Fruit fly (Drosophila melanogaster) whole organism, adult: ENCODE measurements around the gene CG1105.

Experiments
- CG11617 ChIP-seq: fragments of 200-800 bp; sonication (Bioruptor generic); optimal IDR thresholded peaks from 2 replicates; lab custom pipeline; 2017; ENCODE audit warnings: mild to moderate bottlenecking, missing biosample characterization, missing genetic modification reagents, missing genetic modification characterization
- CG12768 ChIP-seq: fragments of 200-800 bp; sonication (Bioruptor generic); optimal IDR thresholded peaks from 2 replicates; lab custom pipeline; 2017; ENCODE audit warnings: missing biosample characterization, missing genetic modification characterization, mild to moderate bottlenecking, moderate library complexity, missing genetic modification reagents
- CG14711 ChIP-seq: fragments of 200-800 bp; sonication (Bioruptor generic); optimal IDR thresholded peaks from 2 replicates; lab custom pipeline; 2018; ENCODE audit warnings: missing biosample characterization, mild to moderate bottlenecking, missing genetic modification characterization, moderate library complexity
- CG1620 ChIP-seq: fragments of 200-800 bp; sonication (Bioruptor generic); optimal IDR thresholded peaks from 2 replicates; lab custom pipeline; 2016; ENCODE audit warnings: missing biosample characterization, missing genetic modification characterization
- CG33017 ChIP-seq: fragments of 200-800 bp; sonication (Bioruptor generic); optimal IDR thresholded peaks from 2 replicates; lab custom pipeline; 2018; ENCODE audit warnings: missing biosample characterization, mild to moderate bottlenecking, missing genetic modification characterization, moderate library complexity
- CG5204 ChIP-seq: fragments of 200-800 bp; sonication (Bioruptor generic); optimal IDR thresholded peaks from 2 replicates; lab custom pipeline; 2016; ENCODE audit warnings: missing biosample characterization, missing genetic modification characterization
- CG7045 ChIP-seq: fragments of 200-800 bp; sonication (Bioruptor generic); optimal IDR thresholded peaks from 2 replicates; lab custom pipeline; 2017; ENCODE audit warnings: missing biosample characterization, mild to moderate bottlenecking, missing genetic modification characterization
- CG7101 ChIP-seq: fragments of 200-800 bp; sonication (Bioruptor generic); optimal IDR thresholded peaks from 2 replicates; lab custom pipeline; 2018; ENCODE audit warnings: missing biosample characterization, mild to moderate bottlenecking, missing genetic modification characterization, moderate library complexity
- Clk ChIP-seq: fragments of 200-800 bp; sonication (Bioruptor generic); optimal IDR thresholded peaks from 2 replicates; lab custom pipeline; 2017; ENCODE audit warnings: missing biosample characterization, missing genetic modification characterization
- Crg-1 ChIP-seq: fragments of 200-800 bp; sonication (Bioruptor generic); optimal IDR thresholded peaks from 2 replicates; lab custom pipeline; 2016; ENCODE audit warnings: missing biosample characterization, missing genetic modification characterization
- Hr96 ChIP-seq: fragments of 200-800 bp; sonication (Bioruptor generic); optimal IDR thresholded peaks from 2 replicates; lab custom pipeline; 2016; ENCODE audit warnings: missing biosample characterization, missing genetic modification characterization
- Mnt ChIP-seq: fragments of 200-800 bp; sonication (Bioruptor generic); optimal IDR thresholded peaks from 2 replicates; lab custom pipeline; 2016; ENCODE audit warnings: missing biosample characterization, mild to moderate bottlenecking, missing genetic modification characterization
- bab1 ChIP-seq: fragments of 200-800 bp; sonication (Bioruptor generic); optimal IDR thresholded peaks from 3 replicates; lab custom pipeline; 2019; ENCODE audit warnings: missing biosample characterization, mild to moderate bottlenecking, missing genetic modification characterization, moderate library complexity
- cic ChIP-seq: fragments of 200-800 bp; sonication (Bioruptor generic); optimal IDR thresholded peaks from 2 replicates; lab custom pipeline; 2017; ENCODE audit warnings: missing biosample characterization, mild to moderate bottlenecking, missing genetic modification characterization, moderate library complexity
- cnc ChIP-seq, 2 experiments: fragments of >200 bp; optimal IDR thresholded peaks; 2 replicates each; lab custom pipeline; 2017
- kay ChIP-seq: fragments of 200-800 bp; sonication (Bioruptor generic); peaks from one replicate; lab custom pipeline; 2016; ENCODE audit warnings: missing biosample characterization, missing genetic modification characterization, borderline replicate concordance
- ovo ChIP-seq: fragments of 200-800 bp; sonication (Bioruptor generic); optimal IDR thresholded peaks from 2 replicates; lab custom pipeline; 2016; ENCODE audit warnings: missing biosample characterization, missing genetic modification characterization
- pad ChIP-seq: fragments of 200-800 bp; sonication (Bioruptor generic); optimal IDR thresholded peaks from 3 replicates; lab custom pipeline; 2017; ENCODE audit warnings: missing biosample characterization, missing genetic modification characterization, mild to moderate bottlenecking, moderate library complexity, missing genetic modification reagents
- tj ChIP-seq: fragments of 200-800 bp; sonication (Bioruptor generic); optimal IDR thresholded peaks from 3 replicates; lab custom pipeline; 2017; ENCODE audit warnings: missing biosample characterization, mild to moderate bottlenecking, missing genetic modification characterization, moderate library complexity
- toe ChIP-seq: fragments of 200-800 bp; sonication (Bioruptor generic); optimal IDR thresholded peaks from 2 replicates; lab custom pipeline; 2016; ENCODE audit warnings: missing biosample characterization, missing genetic modification characterization

Gene CG1105

DNA sequence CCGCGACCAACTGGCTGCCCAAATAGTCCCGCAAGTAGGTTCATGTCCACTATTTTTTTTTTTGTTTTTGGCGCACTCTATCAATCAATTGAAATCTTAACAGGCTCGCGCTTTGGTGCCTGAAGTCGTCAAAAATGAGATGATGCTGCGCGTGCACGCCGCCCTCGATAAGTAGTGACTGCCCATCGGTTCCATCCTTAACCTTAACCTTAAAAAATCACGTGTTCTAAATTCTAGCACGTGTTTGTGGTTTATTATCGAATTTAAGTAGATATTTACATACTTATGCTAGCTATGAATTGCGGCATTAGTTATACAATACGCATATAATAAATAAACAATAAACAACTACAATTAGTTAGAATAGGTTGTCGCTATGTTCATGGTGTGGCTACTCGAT, 27.4 kb upstream of the CG1105 start:
- TF ChIP-seq CG12768 = no peak
- no peak for TF ChIP-seq Clk
- TF ChIP-seq tj = no peak
- no peak for TF ChIP-seq cnc (optimal IDR thresholded peaks at IDR 0.05; lab: Kevin White, UChicago)

dm6 chr3R:7093592-7093991, 26.7 kb upstream of the CG1105 start:
- no peak for TF ChIP-seq CG5204
- no peak for TF ChIP-seq Clk
- no peak for TF ChIP-seq bab1
- TF ChIP-seq Mnt (GFP tag; lab: Kevin White, UChicago) = no peak
- TF ChIP-seq kay (GFP tag; lab: Kevin White, UChicago) = no peak
- peak; percentile 30 for TF ChIP-seq CG11617 (GFP tag; lab: Kevin White, UChicago)
- no peak for TF ChIP-seq cnc (optimal IDR thresholded peaks at IDR 0.05; lab: Kevin White, UChicago)
- peak; percentile 32 for TF ChIP-seq CG7101
- TF ChIP-seq Hr96 (GFP tag; lab: Kevin White, UChicago) = no peak
- no peak for TF ChIP-seq toe (GFP tag; lab: Kevin White, UChicago)
- TF ChIP-seq tj = no peak
- TF ChIP-seq CG33017 (tag; lab: Kevin White, UChicago) = no peak
- TF ChIP-seq pad = no peak
- peak; percentile 35 for TF ChIP-seq CG14711 (tag; lab: Kevin White, UChicago)
- TF ChIP-seq Crg-1 = no peak
- no peak for TF ChIP-seq ovo (GFP tag; lab: Kevin White, UChicago)
- TF ChIP-seq CG12768 = peak; percentile 12
- no peak for TF ChIP-seq cic
- no peak for TF ChIP-seq CG1620 (GFP tag; lab: Kevin White, UChicago)
- TF ChIP-seq CG7045 (GFP tag; lab: Kevin White, UChicago) = no peak

- TF ChIP-seq Crg-1 = no peak
- peak; percentile 80 for TF ChIP-seq CG14711 (tag; lab: Kevin White, UChicago)
- peak; percentile 71 for TF ChIP-seq kay (GFP tag; lab: Kevin White, UChicago)
- TF ChIP-seq cnc (optimal IDR thresholded peaks at IDR 0.05; lab: Kevin White, UChicago) = no peak
- no peak for TF ChIP-seq CG33017 (tag; lab: Kevin White, UChicago)
These were observed 25.0 kb upstream of the CG1105 start for dm6 chr3R:7091904-7092303.

dm6 chr3R:7090337-7090830, 23.4 kb upstream of the CG1105 start:
- TF ChIP-seq cic (peak; percentile 21), Mnt (GFP tag; lab: Kevin White, UChicago) (peak; percentile 20), tj (peak; percentile 97), CG14711 (tag; lab: Kevin White, UChicago) (no peak), CG12768 (no peak)

dm6 chr3R:7089522-7090336, 22.8 kb upstream of the CG1105 start:
- no peak for TF ChIP-seq Clk
- TF ChIP-seq kay (GFP tag; lab: Kevin White, UChicago) = peak; percentile 92
- TF ChIP-seq tj = no peak
- no peak for TF ChIP-seq cic
- no peak for TF ChIP-seq CG7101
- TF ChIP-seq CG14711 (tag; lab: Kevin White, UChicago) = no peak
- TF ChIP-seq pad = no peak

- TF ChIP-seq ovo (GFP tag; lab: Kevin White, UChicago) (peak; percentile 3), Crg-1 (no peak)
These were observed 22.0 kb upstream of the CG1105 start for dm6 chr3R:7088837-7089361.

DNA sequence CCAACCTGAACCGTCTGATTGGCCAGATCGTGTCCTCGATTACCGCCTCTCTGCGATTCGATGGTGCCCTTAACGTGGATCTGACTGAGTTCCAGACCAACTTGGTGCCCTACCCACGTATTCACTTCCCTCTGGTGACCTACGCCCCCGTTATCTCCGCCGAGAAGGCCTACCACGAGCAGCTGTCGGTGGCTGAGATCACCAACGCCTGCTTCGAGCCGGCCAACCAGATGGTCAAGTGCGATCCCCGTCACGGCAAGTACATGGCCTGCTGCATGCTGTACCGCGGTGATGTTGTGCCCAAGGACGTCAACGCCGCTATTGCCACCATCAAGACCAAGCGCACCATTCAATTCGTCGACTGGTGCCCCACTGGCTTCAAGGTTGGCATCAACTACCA, 21.0 kb upstream of the CG1105 start:
- TF ChIP-seq Hr96 (GFP tag; lab: Kevin White, UChicago) (no peak), CG11617 (GFP tag; lab: Kevin White, UChicago) (no peak), pad (no peak), CG5204 (no peak), Clk (no peak), CG12768 (no peak), CG1620 (GFP tag; lab: Kevin White, UChicago) (no peak), CG14711 (tag; lab: Kevin White, UChicago) (no peak), CG33017 (tag; lab: Kevin White, UChicago) (no peak)

DNA sequence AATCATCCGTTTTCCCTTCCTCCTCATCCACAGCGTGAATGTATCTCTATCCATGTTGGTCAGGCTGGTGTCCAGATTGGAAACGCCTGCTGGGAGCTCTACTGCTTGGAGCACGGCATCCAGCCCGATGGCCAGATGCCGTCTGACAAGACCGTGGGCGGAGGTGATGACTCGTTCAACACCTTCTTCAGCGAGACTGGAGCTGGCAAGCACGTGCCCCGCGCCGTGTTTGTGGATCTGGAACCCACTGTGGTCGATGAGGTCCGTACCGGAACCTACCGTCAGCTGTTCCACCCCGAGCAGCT, 20.2 kb upstream of the CG1105 start:
- no peak for TF ChIP-seq CG7101
- no peak for TF ChIP-seq CG33017 (tag; lab: Kevin White, UChicago)
- no peak for TF ChIP-seq Hr96 (GFP tag; lab: Kevin White, UChicago)
- TF ChIP-seq ovo (GFP tag; lab: Kevin White, UChicago) = no peak
- TF ChIP-seq Clk = no peak
- no peak for TF ChIP-seq CG12768
- TF ChIP-seq cic = no peak
- TF ChIP-seq CG5204 = no peak
- TF ChIP-seq CG11617 (GFP tag; lab: Kevin White, UChicago) = no peak
- TF ChIP-seq pad = no peak
- no peak for TF ChIP-seq tj
- no peak for TF ChIP-seq CG14711 (tag; lab: Kevin White, UChicago)
- no peak for TF ChIP-seq toe (GFP tag; lab: Kevin White, UChicago)
- TF ChIP-seq bab1 = no peak
